Worm (Caenorhabditis elegans): Measurements from ENCODE around the gene C28H8.8.
A peak's percentile ranks its signal among the peaks of the same experiment; 100 is the strongest.

The C28H8.8 gene

DNA sequence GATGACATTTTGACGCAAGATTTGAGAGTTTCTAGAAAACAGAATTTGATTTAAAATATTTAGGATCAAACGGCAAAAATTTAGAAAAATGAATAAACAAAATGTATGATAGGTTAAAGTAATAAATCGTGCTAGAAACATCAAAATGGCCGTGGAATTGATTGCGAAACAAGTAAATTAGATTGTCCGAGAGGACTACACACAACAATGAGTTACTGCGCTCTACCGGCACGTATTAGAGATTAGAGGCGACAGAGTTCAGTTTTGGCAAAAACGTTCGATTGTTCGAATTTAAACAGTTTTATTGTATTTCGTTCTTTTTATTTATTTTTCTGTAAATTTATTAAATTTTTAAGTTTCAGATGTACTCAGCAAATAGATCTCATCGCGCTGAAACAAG is 37.1 kb upstream of the C28H8.8 start, which contains the start of the genes dnc-2 and bcl-7:
dnc-2 (minus strand) TSS at position 33 of the 400 bp plus-strand sequence.
bcl-7 (plus strand) TSS at position 363 of the 400 bp plus-strand sequence.
- TF ChIP-seq sox-4 (tag; optimal IDR thresholded peaks at IDR 0.05) (no peak), elt-4 (tag; optimal IDR thresholded peaks at IDR 0.05) (no peak), pha-4 (tag; optimal IDR thresholded peaks at IDR 0.05) (no peak), tbx-7 (tag; optimal IDR thresholded peaks at IDR 0.05) (no peak), npax-4 (tag; optimal IDR thresholded peaks at IDR 0.05) (no peak), mec-3 (tag; optimal IDR thresholded peaks at IDR 0.05; ENCODE audit: borderline replicate concordance) (no peak), unc-42 (tag; optimal IDR thresholded peaks at IDR 0.05) (peak; percentile 26)

DNA sequence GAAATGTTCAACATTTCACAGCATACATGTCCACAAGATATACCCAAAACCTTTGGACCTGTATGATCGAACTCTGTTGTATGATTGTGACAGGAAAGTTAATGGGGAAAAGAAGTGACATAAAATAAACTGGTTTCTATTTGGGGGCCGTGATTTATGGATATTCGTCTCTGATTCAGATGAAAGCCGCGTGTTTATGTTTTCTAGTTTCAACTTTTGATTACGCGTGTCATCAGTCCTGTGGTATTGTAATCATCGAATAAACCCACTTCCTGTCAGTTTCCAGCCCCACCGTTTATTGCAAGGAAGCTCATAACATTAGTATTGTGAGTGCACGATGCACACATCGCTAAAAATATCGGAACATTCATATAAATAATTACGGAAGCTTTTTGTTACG is 33.7 kb upstream of the C28H8.8 start:
- no peak for TF ChIP-seq tbx-2 (tag; optimal IDR thresholded peaks at IDR 0.05)
- TF ChIP-seq C08G9.2 (tag; optimal IDR thresholded peaks at IDR 0.05) = no peak

DNA sequence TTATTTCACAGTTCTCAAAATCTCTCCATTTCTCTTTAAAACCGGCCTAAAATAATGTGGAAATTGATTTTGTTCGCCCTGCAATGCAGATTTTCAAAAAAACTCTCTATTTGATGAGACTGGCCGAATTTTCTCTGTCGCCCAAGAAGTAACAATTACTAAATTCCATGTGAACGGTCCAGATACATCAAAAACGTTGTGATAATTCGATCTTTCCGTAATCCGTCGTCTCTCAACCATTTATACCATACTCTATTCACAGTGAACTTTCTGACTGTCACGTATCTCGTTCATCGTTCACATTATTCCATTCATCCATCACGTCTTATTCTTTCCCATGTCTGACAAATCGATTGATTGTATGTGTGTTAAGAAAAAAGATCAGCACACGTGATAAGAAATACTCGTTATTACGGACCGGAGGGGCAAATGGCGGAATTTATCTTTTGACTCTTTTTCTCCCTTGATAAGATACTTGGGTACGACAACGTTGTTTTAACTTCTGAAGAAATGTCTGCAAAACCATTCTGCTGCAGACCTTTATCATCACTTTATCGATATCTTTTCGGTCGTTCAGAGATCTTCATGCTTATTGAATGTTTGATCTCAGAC is 32.6 kb upstream of the C28H8.8 start:
- TF ChIP-seq rnt-1 (tag; optimal IDR thresholded peaks at IDR 0.05) = no peak
- TF ChIP-seq elt-2 (tag; optimal IDR thresholded peaks at IDR 0.05) = peak; percentile 14

ce11 chrIII:5919799-5920387 is 31.3 kb upstream of the C28H8.8 start, which contains the start of the genes tdo-2 and C28H8.2:
tdo-2 (minus strand) TSS chrIII:5919955.
C28H8.2 (plus strand) TSS chrIII:5920322.
- TF ChIP-seq ceh-22 (tag; optimal IDR thresholded peaks at IDR 0.05) (no peak), sox-4 (tag; optimal IDR thresholded peaks at IDR 0.05) (no peak), elt-4 (tag; optimal IDR thresholded peaks at IDR 0.05) (no peak), hlh-13 (GFP tag; optimal IDR thresholded peaks at IDR 0.05) (no peak), hlh-15 (tag; optimal IDR thresholded peaks at IDR 0.05) (no peak), fkh-10 (GFP tag; optimal IDR thresholded peaks at IDR 0.05) (no peak), unc-86 (tag; optimal IDR thresholded peaks at IDR 0.05) (no peak), mec-3 (tag; optimal IDR thresholded peaks at IDR 0.05; ENCODE audit: borderline replicate concordance) (no peak), ceh-9 (tag; optimal IDR thresholded peaks at IDR 0.05) (no peak), ceh-2 (tag; optimal IDR thresholded peaks at IDR 0.05) (no peak), nfya-1 (tag; optimal IDR thresholded peaks at IDR 0.05) (no peak), gmeb-2 (tag; optimal IDR thresholded peaks at IDR 0.05) (no peak), K09A11.1 (tag; optimal IDR thresholded peaks at IDR 0.05; ENCODE audit: insufficient read depth) (no peak), syd-9 (tag; optimal IDR thresholded peaks at IDR 0.05) (no peak), T23F11.4 (GFP tag; optimal IDR thresholded peaks at IDR 0.05) (no peak), pqm-1 (tag; optimal IDR thresholded peaks at IDR 0.05) (no peak), ceh-31 (tag; optimal IDR thresholded peaks at IDR 0.05) (no peak)

DNA sequence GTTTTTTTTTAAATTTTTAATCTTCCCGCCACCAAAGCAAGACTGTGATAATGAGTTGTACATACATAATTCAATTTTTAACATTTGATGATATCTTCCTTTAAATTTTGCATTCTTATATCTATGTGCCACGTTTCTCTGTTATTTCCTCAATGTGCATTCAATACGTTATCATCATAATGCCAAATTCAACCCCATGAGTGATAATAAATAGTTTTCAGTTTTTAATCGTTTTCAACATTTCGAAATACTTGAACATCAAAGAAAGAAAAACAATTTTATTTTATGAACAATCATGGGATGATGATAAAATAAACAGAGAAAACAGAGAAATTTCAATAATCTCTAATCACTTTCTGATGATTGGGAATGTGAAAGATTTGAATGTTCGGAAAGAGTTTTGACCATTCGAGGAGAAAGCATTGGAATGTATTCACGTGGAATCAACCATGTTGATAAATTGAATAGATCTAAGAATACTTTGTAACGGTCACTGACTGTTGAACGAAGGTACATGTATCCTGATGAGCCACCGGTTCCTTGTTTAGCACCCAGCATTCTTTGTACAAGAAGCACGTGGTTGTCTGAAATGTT is 28.9 kb upstream of the C28H8.8 start:
- TF ChIP-seq syd-9 (tag; optimal IDR thresholded peaks at IDR 0.05) = no peak
- no peak for TF ChIP-seq dmd-4 (tag; optimal IDR thresholded peaks at IDR 0.05; ENCODE audit: borderline replicate concordance)
- TF ChIP-seq elt-2 (tag; optimal IDR thresholded peaks at IDR 0.05) = peak; percentile 23

DNA sequence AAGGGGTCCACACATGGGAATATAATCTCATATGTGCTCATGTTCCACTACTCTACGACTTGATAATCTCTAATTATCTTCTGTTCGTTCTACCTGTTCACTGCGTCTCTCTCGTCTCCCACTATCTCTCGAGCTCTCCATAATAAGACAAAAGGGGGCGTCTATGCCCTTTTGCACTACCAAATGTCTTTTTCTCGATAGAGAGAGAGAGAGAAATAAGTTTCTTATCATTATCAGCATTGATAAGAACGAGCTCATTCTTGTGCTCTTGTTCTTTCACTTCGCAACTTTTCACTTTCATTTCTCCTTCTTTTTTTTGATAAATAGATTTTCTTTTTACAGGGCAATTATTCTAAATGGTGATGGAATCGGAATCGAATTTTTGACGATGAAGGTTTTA is 27.4 kb upstream of the C28H8.8 start:
- TF ChIP-seq elt-2 (tag; optimal IDR thresholded peaks at IDR 0.05) (peak; percentile 94), rnt-1 (tag; optimal IDR thresholded peaks at IDR 0.05) (no peak)

- TF ChIP-seq nfya-1 (tag; optimal IDR thresholded peaks at IDR 0.05) (peak; percentile 55), ceh-6 (GFP tag; optimal IDR thresholded peaks at IDR 0.05) (no peak), pha-2 (tag; optimal IDR thresholded peaks at IDR 0.05) (no peak), ahr-1 (tag; optimal IDR thresholded peaks at IDR 0.05) (no peak), gmeb-2 (tag; optimal IDR thresholded peaks at IDR 0.05) (no peak), C38D4.7 (GFP tag; optimal IDR thresholded peaks at IDR 0.05) (no peak), eyg-1 (tag; optimal IDR thresholded peaks at IDR 0.05) (no peak), che-1 (tag; optimal IDR thresholded peaks at IDR 0.05) (no peak), pros-1 (tag; optimal IDR thresholded peaks at IDR 0.05) (no peak), pat-9 (tag; optimal IDR thresholded peaks at IDR 0.05) (no peak), elt-2 (tag; optimal IDR thresholded peaks at IDR 0.05) (peak; percentile 5), ceh-30 (tag; optimal IDR thresholded peaks at IDR 0.05) (no peak), ceh-45 (GFP tag; IDR thresholded peaks at IDR 0.05) (no peak), ceh-34 (tag; optimal IDR thresholded peaks at IDR 0.05) (no peak)
These were observed 26.1 kb upstream of the C28H8.8 start for ce11 chrIII:5914717-5915116.
